Fruit fly (Drosophila melanogaster) whole organism, embryonic: ENCODE data around the gene CG10347.

Experiments used
- Adf1 ChIP-seq: fragments of 200-800 bp; sonication (Bioruptor generic); IDR thresholded peaks from 2 replicates; pipeline ENCODE4 v1.3.6; 2022; ENCODE audit warnings: missing biosample characterization, missing genetic modification characterization
- Aef1 ChIP-seq: fragments of 200-800 bp; sonication (Bioruptor generic); IDR thresholded peaks from 3 replicates; pipeline ENCODE4 v1.3.6; 2022; ENCODE audit warnings: missing biosample characterization, missing genetic modification characterization
- Antp ChIP-seq: fragments of 200-800 bp; sonication (Bioruptor generic); optimal IDR thresholded peaks from 3 replicates; lab custom pipeline; 2016; ENCODE audit warnings: missing biosample characterization, missing genetic modification characterization
- Atf3 ChIP-seq: fragments of 200-800 bp; sonication (Bioruptor generic); optimal IDR thresholded peaks from 3 replicates; lab custom pipeline; 2016; ENCODE audit warnings: missing biosample characterization, missing genetic modification characterization
- BEAF-32 ChIP-seq: fragments of 200-800 bp; sonication (Bioruptor generic); optimal IDR thresholded peaks from 3 replicates; lab custom pipeline; 2017; ENCODE audit warnings: missing biosample characterization, missing genetic modification characterization, mild to moderate bottlenecking, moderate library complexity, missing genetic modification reagents
- CG10431 ChIP-seq: fragments of 200-800 bp; sonication (Bioruptor generic); optimal IDR thresholded peaks from 3 replicates; lab custom pipeline; 2018; ENCODE audit warnings: missing biosample characterization, mild to moderate bottlenecking, missing genetic modification characterization
- CG11695 ChIP-seq: fragments of 200-800 bp; sonication (Bioruptor generic); IDR thresholded peaks from 3 replicates; pipeline ENCODE4 v1.3.6; 2022; ENCODE audit warnings: missing biosample characterization, missing genetic modification characterization
- CG12299 ChIP-seq: fragments of 200-800 bp; sonication (Bioruptor generic); optimal IDR thresholded peaks from 2 replicates; lab custom pipeline; 2018; ENCODE audit warnings: missing biosample characterization, mild to moderate bottlenecking, missing genetic modification characterization
- CG13424 ChIP-seq: fragments of 200-800 bp; sonication (Bioruptor generic); optimal IDR thresholded peaks from 2 replicates; lab custom pipeline; 2019; ENCODE audit warnings: missing biosample characterization, mild to moderate bottlenecking, missing genetic modification characterization, moderate library complexity
- CG14014 ChIP-seq: fragments of 200-800 bp; sonication (Bioruptor generic); IDR thresholded peaks from 2 replicates; pipeline ENCODE4 v1.3.6; 2022; ENCODE audit warnings: missing biosample characterization, missing genetic modification characterization
- CG14667 ChIP-seq: fragments of 200-800 bp; sonication (Bioruptor generic); IDR thresholded peaks from 2 replicates; pipeline ENCODE4 v1.3.6; 2022; ENCODE audit warnings: missing biosample characterization, missing genetic modification characterization
- CG1602 ChIP-seq: fragments of 200-800 bp; sonication (Bioruptor generic); optimal IDR thresholded peaks from 3 replicates; lab custom pipeline; 2016; ENCODE audit warnings: missing biosample characterization, missing genetic modification characterization
- CG17328 ChIP-seq: fragments of 200-800 bp; sonication (Bioruptor generic); IDR thresholded peaks from 2 replicates; pipeline ENCODE4 v1.3.6; 2022; ENCODE audit warnings: missing biosample characterization, missing genetic modification characterization
- CG18764 ChIP-seq: fragments of 200-800 bp; sonication (Bioruptor generic); optimal IDR thresholded peaks from 3 replicates; lab custom pipeline; 2016; ENCODE audit warnings: missing biosample characterization, missing genetic modification characterization
- CG32532 ChIP-seq: fragments of 200-800 bp; sonication (Bioruptor generic); IDR thresholded peaks from 2 replicates; pipeline ENCODE4 v1.3.6; 2022; ENCODE audit warnings: missing biosample characterization, missing genetic modification characterization
- CG4282 ChIP-seq: fragments of 200-800 bp; sonication (Bioruptor generic); optimal IDR thresholded peaks from 2 replicates; lab custom pipeline; 2016; ENCODE audit warnings: missing biosample characterization, missing genetic modification characterization
- CG7786 ChIP-seq: fragments of 200-800 bp; sonication (Bioruptor generic); optimal IDR thresholded peaks from 2 replicates; lab custom pipeline; 2016; ENCODE audit warnings: missing biosample characterization, missing genetic modification characterization
- CG8290 ChIP-seq, 3 experiments: fragments of 200-800 bp; sonication (Bioruptor generic); optimal IDR thresholded peaks; 2 replicates each; lab custom pipeline; 2016 to 2019; ENCODE audit warnings: missing biosample characterization in 3 of 3, missing genetic modification characterization in 3 of 3, mild to moderate bottlenecking in 2 of 3, moderate library complexity in 1 of 3
- CG9727 ChIP-seq: fragments of 200-800 bp; sonication (Bioruptor generic); optimal IDR thresholded peaks from 3 replicates; lab custom pipeline; 2017; ENCODE audit warnings: missing biosample characterization, mild to moderate bottlenecking, missing genetic modification characterization
- D ChIP-seq, 2 experiments: fragments of 200-800 bp in 1 of 2; fragments of >200 bp in 1 of 2; sonication (Bioruptor generic) in 1 of 2; optimal IDR thresholded peaks; 2 replicates in 1 of 2; 3 replicates in 1 of 2; lab custom pipeline; 2017; ENCODE audit warnings: mild to moderate bottlenecking in 1 of 2, missing biosample characterization in 1 of 2, missing genetic modification characterization in 1 of 2, missing genetic modification reagents in 1 of 2
- Drgx ChIP-seq: fragments of 200-800 bp; sonication (Bioruptor generic); IDR thresholded peaks from 2 replicates; pipeline ENCODE4 v1.3.6; 2022; ENCODE audit warnings: missing biosample characterization, missing genetic modification characterization
- Fer1 ChIP-seq: fragments of 200-800 bp; sonication (Bioruptor generic); optimal IDR thresholded peaks from 2 replicates; lab custom pipeline; 2017; ENCODE audit warnings: missing biosample characterization, mild to moderate bottlenecking, missing genetic modification characterization
- HLHmδ ChIP-seq: fragments of 200-800 bp; sonication (Bioruptor generic); optimal IDR thresholded peaks from 2 replicates; lab custom pipeline; 2018; ENCODE audit warnings: missing biosample characterization, mild to moderate bottlenecking, missing genetic modification characterization, moderate library complexity
- Hmx ChIP-seq: fragments of 200-800 bp; sonication (Bioruptor generic); optimal IDR thresholded peaks from 2 replicates; lab custom pipeline; 2016; ENCODE audit warnings: missing biosample characterization, missing genetic modification characterization
- NC2β ChIP-seq: fragments of 200-800 bp; sonication (Bioruptor generic); optimal IDR thresholded peaks from 2 replicates; lab custom pipeline; 2016; ENCODE audit warnings: missing biosample characterization, missing genetic modification characterization
- Oli ChIP-seq: fragments of 200-800 bp; sonication (Bioruptor generic); optimal IDR thresholded peaks from 2 replicates; lab custom pipeline; 2018; ENCODE audit warnings: missing biosample characterization, mild to moderate bottlenecking, missing genetic modification characterization, moderate library complexity
- Sox102F ChIP-seq: fragments of 200-800 bp; sonication (Bioruptor generic); optimal IDR thresholded peaks from 2 replicates; lab custom pipeline; 2018; ENCODE audit warnings: missing biosample characterization, mild to moderate bottlenecking, missing genetic modification characterization, moderate library complexity
- abd-A ChIP-seq: fragments of 200-800 bp; sonication (Bioruptor generic); optimal IDR thresholded peaks from 3 replicates; lab custom pipeline; 2019; ENCODE audit warnings: missing biosample characterization, mild to moderate bottlenecking, missing genetic modification characterization, moderate library complexity
- ato ChIP-seq: fragments of 200-800 bp; sonication (Bioruptor generic); IDR thresholded peaks from 2 replicates; pipeline ENCODE4 v1.3.6; 2022; ENCODE audit warnings: missing biosample characterization, missing genetic modification characterization; ENCODE audit not compliant: partially characterized antibody
- btn ChIP-seq: fragments of 200-800 bp; sonication (Bioruptor generic); optimal IDR thresholded peaks from 2 replicates; lab custom pipeline; 2016; ENCODE audit warnings: missing biosample characterization, missing genetic modification characterization
- chm ChIP-seq: fragments of 200-800 bp; sonication (Bioruptor generic); IDR thresholded peaks from 2 replicates; pipeline ENCODE4 v1.3.6; 2022; ENCODE audit warnings: missing biosample characterization, missing genetic modification characterization
- croc ChIP-seq: fragments of 200-800 bp; sonication (Bioruptor generic); conservative IDR thresholded peaks from 3 replicates; pipeline ENCODE4 v1.3.6; 2022; ENCODE audit warnings: missing biosample characterization, missing genetic modification characterization
- da ChIP-seq: fragments of 200-800 bp; sonication (Bioruptor generic); optimal IDR thresholded peaks from 2 replicates; lab custom pipeline; 2016; ENCODE audit warnings: missing biosample characterization, missing genetic modification characterization
- dati ChIP-seq: fragments of 200-800 bp; sonication (Bioruptor generic); IDR thresholded peaks from 2 replicates; pipeline ENCODE4 v1.3.6; 2022; ENCODE audit warnings: missing biosample characterization, missing genetic modification characterization
- dimm ChIP-seq: fragments of 200-800 bp; sonication (Bioruptor generic); IDR thresholded peaks from 2 replicates; pipeline ENCODE4 v1.3.6; 2022; ENCODE audit warnings: missing biosample characterization, missing genetic modification characterization
- dmrt11E ChIP-seq: fragments of 200-800 bp; sonication (Bioruptor generic); optimal IDR thresholded peaks from 3 replicates; lab custom pipeline; 2018; ENCODE audit warnings: missing biosample characterization, mild to moderate bottlenecking, missing genetic modification characterization, moderate library complexity
- fd96Cb ChIP-seq: fragments of 200-800 bp; sonication (Bioruptor generic); optimal IDR thresholded peaks from 2 replicates; lab custom pipeline; 2018; ENCODE audit warnings: missing biosample characterization, mild to moderate bottlenecking, missing genetic modification characterization, moderate library complexity
- gcm ChIP-seq: fragments of 200-800 bp; sonication (Bioruptor generic); optimal IDR thresholded peaks from 2 replicates; lab custom pipeline; 2019; ENCODE audit warnings: missing biosample characterization, mild to moderate bottlenecking, missing genetic modification characterization, moderate library complexity
- gsb ChIP-seq: fragments of 200-800 bp; sonication (Bioruptor generic); IDR thresholded peaks from 2 replicates; pipeline ENCODE4 v1.3.6; 2022; ENCODE audit warnings: missing biosample characterization, missing genetic modification characterization
- gt ChIP-seq: fragments of 200-800 bp; sonication (Bioruptor generic); IDR thresholded peaks from 2 replicates; pipeline ENCODE4 v1.3.6; 2022; ENCODE audit warnings: missing biosample characterization, missing genetic modification characterization
- inv ChIP-seq: fragments of 200-800 bp; sonication (Bioruptor generic); IDR thresholded peaks from 2 replicates; pipeline ENCODE4 v1.3.6; 2022; ENCODE audit warnings: missing biosample characterization, missing genetic modification characterization; ENCODE audit not compliant: partially characterized antibody
- ken ChIP-seq: fragments of 200-800 bp; sonication (Bioruptor generic); IDR thresholded peaks from 3 replicates; pipeline ENCODE4 v1.3.6; 2022; ENCODE audit warnings: missing biosample characterization, missing genetic modification characterization
- nom ChIP-seq: fragments of 200-800 bp; sonication (Bioruptor generic); optimal IDR thresholded peaks from 2 replicates; lab custom pipeline; 2017; ENCODE audit warnings: missing biosample characterization, missing genetic modification characterization, mild to moderate bottlenecking, moderate library complexity, missing genetic modification reagents
- sens ChIP-seq: fragments of 200-800 bp; sonication (Bioruptor generic); peaks from one replicate; lab custom pipeline; 2016; ENCODE audit warnings: missing biosample characterization, missing genetic modification characterization
- sens-2 ChIP-seq: fragments of 200-800 bp; sonication (Bioruptor generic); IDR thresholded peaks from 2 replicates; pipeline ENCODE4 v1.3.6; 2022; ENCODE audit warnings: missing biosample characterization, missing genetic modification characterization
- shn ChIP-seq: fragments of 200-800 bp; sonication (Bioruptor generic); optimal IDR thresholded peaks from 3 replicates; lab custom pipeline; 2016; ENCODE audit warnings: missing biosample characterization, missing genetic modification characterization
- sim ChIP-seq: fragments of 200-800 bp; sonication (Bioruptor generic); IDR thresholded peaks from 2 replicates; pipeline ENCODE4 v1.3.6; 2022; ENCODE audit warnings: missing biosample characterization, missing genetic modification characterization
- sima ChIP-seq: fragments of 200-800 bp; sonication (Bioruptor generic); optimal IDR thresholded peaks from 2 replicates; lab custom pipeline; 2016; ENCODE audit warnings: missing biosample characterization, missing genetic modification characterization
- so ChIP-seq: fragments of 200-800 bp; sonication (Bioruptor generic); IDR thresholded peaks from 3 replicates; pipeline ENCODE4 v1.3.6; 2022; ENCODE audit warnings: missing biosample characterization, missing genetic modification characterization
- tio ChIP-seq: fragments of 200-800 bp; sonication (Bioruptor generic); optimal IDR thresholded peaks from 2 replicates; lab custom pipeline; 2017; ENCODE audit warnings: missing biosample characterization, missing genetic modification characterization, inconsistent platforms
- z ChIP-seq: fragments of 200-800 bp; sonication (Bioruptor generic); IDR thresholded peaks from 3 replicates; pipeline ENCODE4 v1.3.6; 2022; ENCODE audit warnings: missing biosample characterization, missing genetic modification characterization
- zf30C ChIP-seq: fragments of 200-800 bp; sonication (Bioruptor generic); optimal IDR thresholded peaks from 3 replicates; lab custom pipeline; 2018; ENCODE audit warnings: missing biosample characterization, mild to moderate bottlenecking, missing genetic modification characterization

The CG10347 gene

dm6 chrX:11823003-11823402 lies 31.7 kb downstream of the CG10347 start (continued):
- TF ChIP-seq CG9727 (GFP tag; lab: Kevin White, UChicago) (peak; percentile 10), chm (GFP tag; lab: Robert Waterston, UW) (0 out of 2 replicates have a peak, but pooled peaks have one; percentile 15), CG1602 (GFP tag; lab: Kevin White, UChicago) (no peak), CG13424 (tag; lab: Kevin White, UChicago) (peak; percentile 29), CG32532 (GFP tag; lab: Robert Waterston, UW) (no peak), inv (GFP tag; lab: Robert Waterston, UW) (no peak), CG7786 (no peak), Hmx (GFP tag; lab: Kevin White, UChicago) (no peak), gt (no peak), dimm (GFP tag; lab: Robert Waterston, UW) (no peak), HLHmδ (GFP tag; lab: Kevin White, UChicago) (peak; percentile 68), Atf3 (GFP tag; lab: Kevin White, UChicago) (no peak), CG18764 (GFP tag; lab: Kevin White, UChicago) (no peak), so (GFP tag; lab: Robert Waterston, UW) (no peak), da (no peak), croc (GFP tag; lab: Robert Waterston, UW) (no peak), ken (GFP tag; lab: Robert Waterston, UW) (no peak), Adf1 (no peak), btn (GFP tag; lab: Kevin White, UChicago) (no peak), CG14667 (no peak), ato (GFP tag; lab: Robert Waterston, UW) (no peak), Antp (GFP tag; lab: Kevin White, UChicago) (no peak), Oli (tag; lab: Kevin White, UChicago) (no peak), sim (GFP tag; lab: Robert Waterston, UW) (no peak), CG12299 (tag; lab: Kevin White, UChicago) (no peak), Fer1 (GFP tag; lab: Kevin White, UChicago) (peak; percentile 22), sima (no peak), nom (GFP tag; lab: Kevin White, UChicago) (peak; percentile 70), tio (GFP tag; lab: Kevin White, UChicago) (no peak), z (no peak), zf30C (GFP tag; lab: Kevin White, UChicago) (no peak), CG8290 (GFP tag; optimal IDR thresholded peaks at IDR 0.05; lab: Kevin White, UChicago) (no peak), CG8290 (tag; optimal IDR thresholded peaks at IDR 0.05; lab: Kevin White, UChicago) (no peak), CG17328 (GFP tag; lab: Robert Waterston, UW) (no peak), gsb (GFP tag; lab: Robert Waterston, UW) (no peak), dmrt11E (tag; lab: Kevin White, UChicago) (peak; percentile 1), Sox102F (GFP tag; lab: Kevin White, UChicago) (no peak), shn (GFP tag; lab: Kevin White, UChicago) (no peak), dati (GFP tag; lab: Robert Waterston, UW) (no peak), NC2β (GFP tag; lab: Kevin White, UChicago) (peak; percentile 43), Aef1 (GFP tag; lab: Robert Waterston, UW) (no peak), CG4282 (GFP tag; lab: Kevin White, UChicago) (no peak), BEAF-32 (GFP tag; lab: Kevin White, UChicago) (no peak), gcm (no peak), CG10431 (peak; percentile 60), CG14014 (GFP tag; lab: Robert Waterston, UW) (no peak), D (optimal IDR thresholded peaks at IDR 0.05; lab: Kevin White, UChicago) (no peak), D (GFP tag; optimal IDR thresholded peaks at IDR 0.05; lab: Kevin White, UChicago) (peak; percentile 43), abd-A (tag; lab: Kevin White, UChicago) (no peak), sens-2 (no peak), fd96Cb (no peak), sens (GFP tag; lab: Kevin White, UChicago) (peak; percentile 75), Drgx (GFP tag; lab: Robert Waterston, UW) (peak; percentile 63), CG11695 (GFP tag; lab: Robert Waterston, UW) (0 out of 3 replicates have a peak, but pooled peaks have one; percentile 22)
